Worm (Caenorhabditis elegans): ENCODE results near the gene Y75B7AL.2.

Gene Y75B7AL.2

ce11 chrV:1326067-1326466 is 31.9 kb downstream of the Y75B7AL.2 start:
- TF ChIP-seq F37B4.10 (GFP tag; IDR thresholded peaks at IDR 0.05) (no peak), tbx-9 (tag; optimal IDR thresholded peaks at IDR 0.05; ENCODE audit: borderline replicate concordance) (no peak), C06A6.2 (GFP tag; conservative IDR thresholded peaks at IDR 0.05) (no peak), bed-1 (GFP tag; IDR thresholded peaks at IDR 0.05) (no peak), F33H1.4 (GFP tag; IDR thresholded peaks at IDR 0.05) (no peak), dpff-1 (tag; optimal IDR thresholded peaks at IDR 0.05) (no peak), T07F8.4 (tag; optimal IDR thresholded peaks at IDR 0.05) (no peak), mcd-1 (GFP tag; IDR thresholded peaks at IDR 0.05) (no peak), cebp-1 (GFP tag; IDR thresholded peaks at IDR 0.05) (no peak), cebp-1 (tag; optimal IDR thresholded peaks at IDR 0.05) (no peak), B0035.1 (tag; optimal IDR thresholded peaks at IDR 0.05) (no peak), snpc-1.3 (tag; optimal IDR thresholded peaks at IDR 0.05; ENCODE audit: insufficient read depth) (no peak), ztf-6 (GFP tag; IDR thresholded peaks at IDR 0.05) (no peak), somi-1 (GFP tag; optimal IDR thresholded peaks at IDR 0.05) (no peak), dpl-1 (GFP tag; optimal IDR thresholded peaks at IDR 0.05) (no peak), die-1 (tag; optimal IDR thresholded peaks at IDR 0.05) (no peak), mxl-1 (tag; optimal IDR thresholded peaks at IDR 0.05) (no peak), chd-7 (tag; optimal IDR thresholded peaks at IDR 0.05) (no peak), B0019.2 (GFP tag; conservative IDR thresholded peaks at IDR 0.05) (no peak), ccch-3 (GFP tag; optimal IDR thresholded peaks at IDR 0.05) (no peak), F52B5.7 (tag; optimal IDR thresholded peaks at IDR 0.05) (no peak)

- TF ChIP-seq dpl-1 (GFP tag; optimal IDR thresholded peaks at IDR 0.05) (no peak), D2030.7 (GFP tag; IDR thresholded peaks at IDR 0.05) (no peak), egl-18 (GFP tag; IDR thresholded peaks at IDR 0.05) (no peak), ztf-28 (GFP tag; IDR thresholded peaks at IDR 0.05) (no peak), F49E8.2 (tag; optimal IDR thresholded peaks at IDR 0.05; ENCODE audit: insufficient read depth) (no peak), lsl-1 (GFP tag; optimal IDR thresholded peaks at IDR 0.05) (no peak), let-607 (tag; optimal IDR thresholded peaks at IDR 0.05) (no peak), F57A8.1 (GFP tag; optimal IDR thresholded peaks at IDR 0.05) (no peak), K11D2.4 (GFP tag; IDR thresholded peaks at IDR 0.05) (no peak), dpff-1 (tag; optimal IDR thresholded peaks at IDR 0.05) (no peak), F39B2.1 (GFP tag; IDR thresholded peaks at IDR 0.05) (no peak)
These were observed 36.2 kb downstream of the Y75B7AL.2 start for ce11 chrV:1321776-1322175.

ce11 chrV:1317869-1318354 is 40.0 kb downstream of the Y75B7AL.2 start, which contains the start of gene F16B3.3:
TSS of gene F16B3.3 (minus strand) at chrV:1317919.
- TF ChIP-seq ceh-58 (GFP tag; IDR thresholded peaks at IDR 0.05): no peak
- TF ChIP-seq lsy-27 (tag; optimal IDR thresholded peaks at IDR 0.05; ENCODE audit: borderline replicate concordance, insufficient read depth): no peak
- TF ChIP-seq K11D2.4 (GFP tag; IDR thresholded peaks at IDR 0.05): no peak
- no peak for TF ChIP-seq Y53F4B.3 (GFP tag; IDR thresholded peaks at IDR 0.05)
- no peak for TF ChIP-seq repo-1 (tag; optimal IDR thresholded peaks at IDR 0.05)
- TF ChIP-seq bed-1 (GFP tag; IDR thresholded peaks at IDR 0.05): no peak
- no peak for TF ChIP-seq lin-35 (GFP tag; optimal IDR thresholded peaks at IDR 0.05)
- TF ChIP-seq zfh-2 (GFP tag; conservative IDR thresholded peaks at IDR 0.05): no peak
- no peak for TF ChIP-seq hlh-26 (GFP tag; conservative IDR thresholded peaks at IDR 0.05)
- no peak for TF ChIP-seq attf-3 (GFP tag; conservative IDR thresholded peaks at IDR 0.05)
- no peak for TF ChIP-seq ceh-27 (GFP tag; optimal IDR thresholded peaks at IDR 0.05)
- no peak for TF ChIP-seq ztf-3 (GFP tag; optimal IDR thresholded peaks at IDR 0.05)
- TF ChIP-seq ets-4 (GFP tag; optimal IDR thresholded peaks at IDR 0.05): no peak
- TF ChIP-seq snpc-1.3 (tag; optimal IDR thresholded peaks at IDR 0.05; ENCODE audit: insufficient read depth): no peak
- no peak for TF ChIP-seq K12H6.12 (tag; optimal IDR thresholded peaks at IDR 0.05)
- TF ChIP-seq hrde-1 (tag; optimal IDR thresholded peaks at IDR 0.05; ENCODE audit: borderline replicate concordance): no peak
- no peak for TF ChIP-seq hsf-1 (GFP tag; IDR thresholded peaks at IDR 0.05)
- no peak for TF ChIP-seq attf-5 (GFP tag; optimal IDR thresholded peaks at IDR 0.05)
- TF ChIP-seq nfya-1 (tag; optimal IDR thresholded peaks at IDR 0.05; ENCODE audit: borderline replicate concordance, insufficient read depth): no peak

Data from whole organism, young adult.